Worm (Caenorhabditis elegans) whole organism, young adult: ENCODE data around the gene ttbk-2.1.

Experiments used
- F57C9.4 ChIP-seq: sonication (generic microtip); optimal IDR thresholded peaks from 2 replicates; lab custom pipeline; 2017; ENCODE audit warnings: mild to moderate bottlenecking, missing genetic modification characterization, missing compliant biosample characterization
- K12H6.12 ChIP-seq: fragments of 200-800 bp; sonication (Bioruptor generic); optimal IDR thresholded peaks from 2 replicates; lab custom pipeline; 2018; ENCODE audit warnings: mild to moderate bottlenecking, missing genetic modification characterization, missing compliant biosample characterization
- Y79H2A.3 ChIP-seq: fragments of 200-800 bp; sonication (Bioruptor generic); conservative IDR thresholded peaks from 2 replicates; pipeline ENCODE4 v1.3.6; 2022; ENCODE audit warnings: missing genetic modification reagents, missing genetic modification characterization, missing compliant biosample characterization
- Y95B8A.8 ChIP-seq: fragments of 200-800 bp; sonication (Bioruptor generic); IDR thresholded peaks from 2 replicates; pipeline ENCODE4 v1.3.6; 2022; ENCODE audit warnings: missing genetic modification reagents, missing genetic modification characterization, missing compliant biosample characterization
- attf-6 ChIP-seq: fragments of 200-800 bp; sonication (Bioruptor generic); IDR thresholded peaks from 2 replicates; pipeline ENCODE4 v1.3.6; 2022; ENCODE audit warnings: missing genetic modification reagents, missing genetic modification characterization, missing compliant biosample characterization
- cebp-1 ChIP-seq, 2 experiments: fragments of 200-800 bp in 1 of 2; sonication (Bioruptor generic) in 1 of 2; sonication (generic microtip) in 1 of 2; IDR thresholded peaks in 1 of 2; optimal IDR thresholded peaks in 1 of 2; 2 replicates each; pipeline versions ENCODE4 v1.3.6 to Lab custom; 2017 to 2022; ENCODE audit warnings: missing compliant biosample characterization in 2 of 2, missing genetic modification characterization in 2 of 2, mild to moderate bottlenecking in 1 of 2, missing genetic modification reagents in 1 of 2, moderate library complexity in 1 of 2
- egl-18 ChIP-seq: fragments of 200-800 bp; sonication (Bioruptor generic); IDR thresholded peaks from 2 replicates; pipeline ENCODE4 v1.3.6; 2022; ENCODE audit warnings: missing genetic modification reagents, missing genetic modification characterization, missing compliant biosample characterization
- lsl-1 ChIP-seq: fragments of 200-800 bp; sonication (Bioruptor generic); optimal IDR thresholded peaks from 2 replicates; lab custom pipeline; 2018; ENCODE audit warnings: mild to moderate bottlenecking, missing genetic modification characterization, moderate library complexity, missing compliant biosample characterization
- lsy-27 ChIP-seq: sonication (generic microtip); optimal IDR thresholded peaks from 2 replicates; lab custom pipeline; 2017; ENCODE audit warnings: missing genetic modification characterization, mild to moderate bottlenecking, missing compliant biosample characterization, antibody characterized with exemption, missing genotype, borderline replicate concordance; ENCODE audit not compliant: insufficient read depth
- mel-28 ChIP-seq: sonication (generic microtip); optimal IDR thresholded peaks from 2 replicates; lab custom pipeline; 2016; ENCODE audit warnings: borderline replicate concordance, mild to moderate bottlenecking, missing genetic modification characterization, missing compliant biosample characterization
- pha-4 ChIP-seq: fragments of 150-350 bp; sonication (generic microtip); optimal IDR thresholded peaks from 2 replicates; lab custom pipeline; 2014; ENCODE audit warnings: missing biosample characterization, missing genetic modification reagents, missing genetic modification characterization
- tbp1 ChIP-seq: fragments of 200-800 bp; sonication (Bioruptor generic); optimal IDR thresholded peaks from 2 replicates; lab custom pipeline; 2018; ENCODE audit warnings: mild to moderate bottlenecking, missing genetic modification characterization, missing compliant biosample characterization

- TF ChIP-seq attf-6 (GFP tag; lab: Robert Waterston, UW) (no peak), tbp1 (no peak), lsl-1 (GFP tag; lab: Kevin White, UChicago) (no peak), lsy-27 (tag; lab: Kevin White, UChicago) (no peak), cebp-1 (GFP tag; IDR thresholded peaks at IDR 0.05; lab: Robert Waterston, UW) (no peak), cebp-1 (tag; optimal IDR thresholded peaks at IDR 0.05; lab: Kevin White, UChicago) (no peak), Y79H2A.3 (no peak), Y95B8A.8 (GFP tag; lab: Robert Waterston, UW) (no peak), pha-4 (no peak), F57C9.4 (no peak), K12H6.12 (no peak), mel-28 (tag; lab: Kevin White, UChicago) (no peak), egl-18 (GFP tag; lab: Robert Waterston, UW) (no peak)
Observed at ce11 chrIV:5272518-5272917, 14.0 kb downstream of the ttbk-2.1 start, which contains the start of gene F36H12.3.
